Fruit fly (Drosophila melanogaster): ENCODE results near the gene CG9121.
A peak's percentile ranks its signal among the peaks of the same experiment; 100 is the strongest.

CG9121 gene

dm6 chr2L:5052367-5052914 is 1.6 kb upstream of the CG9121 start, which contains the start of gene senju (continued):
- TF ChIP-seq nmo (GFP tag; optimal IDR thresholded peaks at IDR 0.05): peak; percentile 65
- TF ChIP-seq CG11093 (GFP tag; IDR thresholded peaks at IDR 0.05): peak; percentile 61; the same call in 2 of the 3 replicates
- TF ChIP-seq Doc2 (GFP tag; IDR thresholded peaks at IDR 0.05): no peak
- TF ChIP-seq CG11695 (GFP tag; IDR thresholded peaks at IDR 0.05): peak; percentile 74
- peak; percentile 87 for TF ChIP-seq CG18619 (GFP tag; optimal IDR thresholded peaks at IDR 0.05)
- TF ChIP-seq CG12659 (GFP tag; optimal IDR thresholded peaks at IDR 0.05): peak; percentile 90
- no peak for TF ChIP-seq eve (GFP tag; optimal IDR thresholded peaks at IDR 0.05)
- TF ChIP-seq crol (GFP tag; IDR thresholded peaks at IDR 0.05): peak; percentile 28; the same call in 1 of the 2 replicates
- no peak for TF ChIP-seq Dfd (GFP tag; optimal IDR thresholded peaks at IDR 0.05)
- TF ChIP-seq Blimp-1 (GFP tag; optimal IDR thresholded peaks at IDR 0.05): peak; percentile 71
- peak; percentile 71 for TF ChIP-seq nerfin-1 (tag; optimal IDR thresholded peaks at IDR 0.05)
- TF ChIP-seq pfk (GFP tag; optimal IDR thresholded peaks at IDR 0.05): peak; percentile 75
- TF ChIP-seq ATbp (GFP tag; optimal IDR thresholded peaks at IDR 0.05): peak; percentile 87
- peak; percentile 46 for TF ChIP-seq Spps (tag; optimal IDR thresholded peaks at IDR 0.05)
- no peak for TF ChIP-seq CG7963 (GFP tag; IDR thresholded peaks at IDR 0.05; ENCODE audit: partially characterized antibody)
- TF ChIP-seq Ptx1 (GFP tag; IDR thresholded peaks at IDR 0.05): peak; percentile 84
- TF ChIP-seq hkb (optimal IDR thresholded peaks at IDR 0.05): no peak
- TF ChIP-seq hkb (GFP tag; IDR thresholded peaks at IDR 0.05): peak; percentile 84
- TF ChIP-seq sisA (GFP tag; IDR thresholded peaks at IDR 0.05): peak; percentile 75
- TF ChIP-seq Gug (GFP tag; IDR thresholded peaks at IDR 0.05): peak; percentile 81
- peak; percentile 58 for TF ChIP-seq cato (GFP tag; optimal IDR thresholded peaks at IDR 0.05; ENCODE audit: borderline replicate concordance)
- TF ChIP-seq CG3281 (GFP tag; optimal IDR thresholded peaks at IDR 0.05): peak; percentile 78
- TF ChIP-seq Bteb2 (GFP tag; optimal IDR thresholded peaks at IDR 0.05): peak; percentile 50
- TF ChIP-seq CG6689 (GFP tag; IDR thresholded peaks at IDR 0.05): peak; percentile 73
- TF ChIP-seq grau (tag; optimal IDR thresholded peaks at IDR 0.05): peak; percentile 77
- TF ChIP-seq jumu (GFP tag; optimal IDR thresholded peaks at IDR 0.05): peak; percentile 89
- TF ChIP-seq CG16779 (GFP tag; IDR thresholded peaks at IDR 0.05): peak; percentile 53
- peak; percentile 69 for TF ChIP-seq CoRest (tag; optimal IDR thresholded peaks at IDR 0.05)
- TF ChIP-seq CG34224 (GFP tag; IDR thresholded peaks at IDR 0.05; ENCODE audit: partially characterized antibody): peak; percentile 63; the same call in 2 of the 3 replicates
- TF ChIP-seq CG17829 (tag; optimal IDR thresholded peaks at IDR 0.05): peak; percentile 63
- peak; percentile 85 for TF ChIP-seq repo (GFP tag; optimal IDR thresholded peaks at IDR 0.05)
- peak; percentile 81 for TF ChIP-seq CG13123 (GFP tag; optimal IDR thresholded peaks at IDR 0.05)
- no peak for TF ChIP-seq tup (GFP tag; optimal IDR thresholded peaks at IDR 0.05)
- TF ChIP-seq Optix (GFP tag; IDR thresholded peaks at IDR 0.05): peak; percentile 81
- no peak for TF ChIP-seq Dip2 (GFP tag; IDR thresholded peaks at IDR 0.05)
- peak; percentile 81 for TF ChIP-seq NK7.1 (GFP tag; optimal IDR thresholded peaks at IDR 0.05)
- TF ChIP-seq sqz (GFP tag; optimal IDR thresholded peaks at IDR 0.05): peak; percentile 95
- TF ChIP-seq fd64A (GFP tag; optimal IDR thresholded peaks at IDR 0.05): peak; percentile 59
- peak; percentile 67 for TF ChIP-seq D (optimal IDR thresholded peaks at IDR 0.05)
- TF ChIP-seq D (GFP tag; optimal IDR thresholded peaks at IDR 0.05): peak; percentile 55
- TF ChIP-seq dan (GFP tag; IDR thresholded peaks at IDR 0.05): no peak
- TF ChIP-seq Rx (GFP tag; IDR thresholded peaks at IDR 0.05): peak; percentile 87
- peak; percentile 89 for TF ChIP-seq dysf (GFP tag; IDR thresholded peaks at IDR 0.05)
- peak; percentile 76 for TF ChIP-seq CG12744 (GFP tag; optimal IDR thresholded peaks at IDR 0.05)
- TF ChIP-seq Nf-YC (tag; optimal IDR thresholded peaks at IDR 0.05): peak; percentile 73
- TF ChIP-seq CG18599 (GFP tag; optimal IDR thresholded peaks at IDR 0.05): peak; percentile 90
- peak; percentile 80 for TF ChIP-seq CG13424 (tag; optimal IDR thresholded peaks at IDR 0.05)
- TF ChIP-seq Hr78 (GFP tag; optimal IDR thresholded peaks at IDR 0.05): peak in 1 of 2 experiments; percentile 59
- no peak; the same call in 2 of the 3 replicates for TF ChIP-seq CG7357 (GFP tag; IDR thresholded peaks at IDR 0.05)
- TF ChIP-seq fd96Cb (tag; optimal IDR thresholded peaks at IDR 0.05): peak; percentile 61

All from whole organism, embryonic.